Worm (Caenorhabditis elegans) whole organism, L1 larva: Measurements from ENCODE around the gene F10E9.12.
A peak's percentile ranks its signal among the peaks of the same experiment; 100 is the strongest.

Experiments used
- C04F5.9 ChIP-seq: sonication (generic microtip); optimal IDR thresholded peaks from 2 replicates; lab custom pipeline; 2016; ENCODE audit warnings: missing genetic modification characterization, missing compliant biosample characterization
- C34B4.2 ChIP-seq: sonication (generic microtip); optimal IDR thresholded peaks from 2 replicates; lab custom pipeline; 2017; ENCODE audit warnings: mild to moderate bottlenecking, missing genetic modification characterization, missing compliant biosample characterization
- Y116A8C.19 ChIP-seq: sonication (generic microtip); optimal IDR thresholded peaks from 2 replicates; lab custom pipeline; 2016; ENCODE audit warnings: missing compliant biosample characterization, missing genetic modification characterization, borderline replicate concordance
- aha-1 ChIP-seq: fragments of 150-350 bp; optimal IDR thresholded peaks from 2 replicates; lab custom pipeline; 2014; ENCODE audit warnings: missing biosample characterization, missing genetic modification characterization
- alr-1 ChIP-seq: fragments of 200-800 bp; sonication (Bioruptor generic); optimal IDR thresholded peaks from 2 replicates; lab custom pipeline; 2018; ENCODE audit warnings: borderline replicate concordance, mild to moderate bottlenecking, missing genetic modification characterization, missing compliant biosample characterization
- aly-2 ChIP-seq: fragments of 150-350 bp; optimal IDR thresholded peaks from 2 replicates; lab custom pipeline; 2014; ENCODE audit warnings: missing biosample characterization, missing genetic modification characterization
- blmp-1 ChIP-seq: fragments of 150-350 bp; optimal IDR thresholded peaks from 2 replicates; lab custom pipeline; 2014; ENCODE audit warnings: missing biosample characterization, missing genetic modification characterization
- ceh-63 ChIP-seq: fragments of 200-800 bp; sonication (Bioruptor generic); optimal IDR thresholded peaks from 2 replicates; lab custom pipeline; 2018; ENCODE audit warnings: mild to moderate bottlenecking, missing genetic modification characterization, missing compliant biosample characterization
- ceh-82 ChIP-seq, 3 experiments: fragments of 150-350 bp in 1 of 3; sonication (generic microtip) in 2 of 3; optimal IDR thresholded peaks; 2 replicates each; lab custom pipeline; 2014 to 2017; ENCODE audit warnings: missing biosample characterization in 3 of 3, missing genetic modification characterization in 3 of 3
- ceh-90 ChIP-seq: sonication (generic microtip); optimal IDR thresholded peaks from 2 replicates; lab custom pipeline; 2016; ENCODE audit warnings: missing genetic modification characterization, missing compliant biosample characterization
- efl-3 ChIP-seq: fragments of 200-800 bp; sonication (Bioruptor generic); optimal IDR thresholded peaks from 2 replicates; lab custom pipeline; 2018; ENCODE audit warnings: mild to moderate bottlenecking, missing genetic modification characterization, missing compliant biosample characterization
- egl-27 ChIP-seq, 2 experiments: fragments of 150-350 bp in 1 of 2; sonication (generic microtip); optimal IDR thresholded peaks; 3 replicates each; lab custom pipeline; 2017 to 2018; ENCODE audit warnings: missing biosample characterization in 2 of 2, missing genetic modification characterization in 2 of 2, missing genetic modification reagents in 2 of 2
- elt-2 ChIP-seq: sonication (generic microtip); optimal IDR thresholded peaks from 2 replicates; lab custom pipeline; 2016; ENCODE audit warnings: missing genetic modification characterization, mild to moderate bottlenecking, inconsistent platforms, missing compliant biosample characterization, missing genetic modification reagents
- ets-5 ChIP-seq: fragments of 200-800 bp; sonication (Bioruptor generic); IDR thresholded peaks from 2 replicates; pipeline ENCODE4 v1.3.6; 2022; ENCODE audit warnings: missing genetic modification characterization, missing compliant biosample characterization
- fkh-10 ChIP-seq: sonication (generic microtip); optimal IDR thresholded peaks from 2 replicates; lab custom pipeline; 2017; ENCODE audit warnings: missing biosample characterization, missing genetic modification reagents, missing genetic modification characterization
- fkh-4 ChIP-seq: sonication (generic microtip); optimal IDR thresholded peaks from 2 replicates; lab custom pipeline; 2016; ENCODE audit warnings: missing compliant biosample characterization, missing genetic modification characterization, borderline replicate concordance
- fkh-8 ChIP-seq: sonication (generic microtip); optimal IDR thresholded peaks from 2 replicates; lab custom pipeline; 2016; ENCODE audit warnings: mild to moderate bottlenecking, missing genetic modification characterization, missing compliant biosample characterization
- fos-1 ChIP-seq: fragments of 150-350 bp; optimal IDR thresholded peaks from 2 replicates; lab custom pipeline; 2014; ENCODE audit warnings: missing biosample characterization, missing genetic modification characterization
- grh-1 ChIP-seq: fragments of 200-800 bp; sonication (Bioruptor generic); IDR thresholded peaks from 2 replicates; pipeline ENCODE4 v1.3.6; 2022; ENCODE audit warnings: missing genetic modification reagents, missing genetic modification characterization, missing compliant biosample characterization
- irx-1 ChIP-seq: sonication (generic microtip); optimal IDR thresholded peaks from 2 replicates; lab custom pipeline; 2016; ENCODE audit warnings: missing genetic modification characterization, missing compliant biosample characterization
- isw-1 ChIP-seq: fragments of 200-800 bp; sonication (Bioruptor generic); IDR thresholded peaks from 2 replicates; pipeline ENCODE4 v1.3.6; 2022; ENCODE audit warnings: missing genetic modification characterization, missing compliant biosample characterization
- jun-1 ChIP-seq: fragments of 150-350 bp; optimal IDR thresholded peaks from 2 replicates; lab custom pipeline; 2014; ENCODE audit warnings: missing biosample characterization, missing genetic modification reagents, missing genetic modification characterization
- lin-14 ChIP-seq: fragments of 200-800 bp; sonication (Bioruptor generic); optimal IDR thresholded peaks from 2 replicates; lab custom pipeline; 2018; ENCODE audit warnings: mild to moderate bottlenecking, missing genetic modification characterization, moderate library complexity, missing compliant biosample characterization
- lin-39 ChIP-seq: fragments of 150-350 bp; optimal IDR thresholded peaks from 2 replicates; lab custom pipeline; 2014; ENCODE audit warnings: missing biosample characterization, missing genetic modification reagents, missing genetic modification characterization
- lir-3 ChIP-seq: sonication (generic microtip); optimal IDR thresholded peaks from 2 replicates; lab custom pipeline; 2016; ENCODE audit warnings: mild to moderate bottlenecking, missing genetic modification characterization, moderate library complexity, missing compliant biosample characterization; ENCODE audit not compliant: poor library complexity
- mab-9 ChIP-seq: fragments of 200-800 bp; sonication (Bioruptor generic); IDR thresholded peaks from 2 replicates; pipeline ENCODE4 v1.3.6; 2022; ENCODE audit warnings: missing genetic modification reagents, missing genetic modification characterization, missing compliant biosample characterization
- mep-1 ChIP-seq: fragments of 150-350 bp; optimal IDR thresholded peaks from 2 replicates; lab custom pipeline; 2014; ENCODE audit warnings: missing biosample characterization, missing genetic modification characterization
- nhr-11 ChIP-seq: fragments of 150-350 bp; optimal IDR thresholded peaks from 2 replicates; lab custom pipeline; 2014; ENCODE audit warnings: missing biosample characterization, missing genetic modification characterization
- nhr-12 ChIP-seq: sonication (generic microtip); optimal IDR thresholded peaks from 2 replicates; lab custom pipeline; 2017; ENCODE audit warnings: missing biosample characterization, missing genetic modification characterization
- nhr-19 ChIP-seq: fragments of 200-800 bp; sonication (Bioruptor generic); conservative IDR thresholded peaks from 2 replicates; pipeline ENCODE4 v1.3.6; 2022; ENCODE audit warnings: missing genetic modification characterization, missing compliant biosample characterization
- nhr-28 ChIP-seq: fragments of 150-350 bp; optimal IDR thresholded peaks from 2 replicates; lab custom pipeline; 2014; ENCODE audit warnings: missing biosample characterization, missing genetic modification characterization
- nhr-47 ChIP-seq: sonication (generic microtip); optimal IDR thresholded peaks from 2 replicates; lab custom pipeline; 2016; ENCODE audit warnings: mild to moderate bottlenecking, missing genetic modification characterization, moderate library complexity, missing compliant biosample characterization
- nhr-76 ChIP-seq: sonication (generic microtip); optimal IDR thresholded peaks from 2 replicates; lab custom pipeline; 2017; ENCODE audit warnings: missing biosample characterization, missing genetic modification characterization
- pag-3 ChIP-seq: sonication (generic microtip); optimal IDR thresholded peaks from 2 replicates; lab custom pipeline; 2017; ENCODE audit warnings: missing genetic modification characterization, mild to moderate bottlenecking, missing compliant biosample characterization, antibody characterized with exemption, borderline replicate concordance; ENCODE audit not compliant: insufficient read depth
- pqm-1 ChIP-seq: sonication (generic microtip); optimal IDR thresholded peaks from 3 replicates; lab custom pipeline; 2017; ENCODE audit warnings: missing biosample characterization, missing genetic modification characterization
- rnt-1 ChIP-seq: sonication (generic microtip); optimal IDR thresholded peaks from 2 replicates; lab custom pipeline; 2016; ENCODE audit warnings: mild to moderate bottlenecking, missing genetic modification characterization, moderate library complexity, missing compliant biosample characterization
- skn-1 ChIP-seq: fragments of 150-350 bp; optimal IDR thresholded peaks from 2 replicates; lab custom pipeline; 2014; ENCODE audit warnings: missing biosample characterization, missing genetic modification characterization
- snpc-4 ChIP-seq: fragments of 150-350 bp; optimal IDR thresholded peaks from 2 replicates; lab custom pipeline; 2014; ENCODE audit warnings: missing biosample characterization, missing genetic modification characterization
- snu-23 ChIP-seq: sonication (generic microtip); optimal IDR thresholded peaks from 2 replicates; lab custom pipeline; 2016; ENCODE audit warnings: missing genetic modification characterization, missing compliant biosample characterization
- sox-4 ChIP-seq: sonication (generic microtip); optimal IDR thresholded peaks from 2 replicates; lab custom pipeline; 2016; ENCODE audit warnings: missing genetic modification characterization, missing compliant biosample characterization
- sptf-1 ChIP-seq: fragments of 150-350 bp; optimal IDR thresholded peaks from 2 replicates; lab custom pipeline; 2014; ENCODE audit warnings: missing biosample characterization, missing genetic modification characterization
- sup-37 ChIP-seq: fragments of 200-800 bp; sonication (Bioruptor generic); optimal IDR thresholded peaks from 2 replicates; lab custom pipeline; 2018; ENCODE audit warnings: mild to moderate bottlenecking, missing genetic modification characterization, missing compliant biosample characterization
- swsn-7 ChIP-seq: sonication (generic microtip); optimal IDR thresholded peaks from 2 replicates; lab custom pipeline; 2016; ENCODE audit warnings: missing genetic modification characterization, missing compliant biosample characterization
- tbx-2 ChIP-seq: sonication (generic microtip); optimal IDR thresholded peaks from 2 replicates; lab custom pipeline; 2016; ENCODE audit warnings: missing genetic modification characterization, missing compliant biosample characterization
- unc-30 ChIP-seq: sonication (generic microtip); optimal IDR thresholded peaks from 2 replicates; lab custom pipeline; 2017; ENCODE audit warnings: missing biosample characterization, missing genetic modification characterization
- vab-15 ChIP-seq: sonication (generic microtip); optimal IDR thresholded peaks from 2 replicates; lab custom pipeline; 2017; ENCODE audit warnings: missing genotype, mild to moderate bottlenecking, missing genetic modification characterization, missing compliant biosample characterization
- xbp-1 ChIP-seq: sonication (generic microtip); optimal IDR thresholded peaks from 2 replicates; lab custom pipeline; 2016; ENCODE audit warnings: missing genetic modification characterization, missing compliant biosample characterization
- zag-1 ChIP-seq: fragments of 150-350 bp; optimal IDR thresholded peaks from 2 replicates; lab custom pipeline; 2014; ENCODE audit warnings: missing biosample characterization, missing genetic modification characterization

F10E9.12 gene

ce11 chrIII:8356407-8356881, 32.1 kb downstream of the F10E9.12 start (continued):
- TF ChIP-seq fos-1 (tag; lab: Kevin White, UChicago) (peak; percentile 14), nhr-28 (no peak), fkh-8 (tag; lab: Kevin White, UChicago) (peak; percentile 80), pag-3 (no peak), mep-1 (tag; lab: Kevin White, UChicago) (peak; percentile 82), C34B4.2 (tag; lab: Kevin White, UChicago) (no peak), sox-4 (no peak), nhr-19 (GFP tag; lab: Robert Waterston, UW) (peak; percentile 75), blmp-1 (tag; lab: Kevin White, UChicago) (peak; percentile 74), Y116A8C.19 (no peak), jun-1 (tag; lab: Kevin White, UChicago) (peak; percentile 50), swsn-7 (peak; percentile 73), lin-14 (GFP tag; lab: Kevin White, UChicago) (peak; percentile 95), ceh-82 (tag; optimal IDR thresholded peaks at IDR 0.05; lab: Kevin White, UChicago) (peak; percentile 15 to 61 (median 54)), fkh-10 (GFP tag; lab: Kevin White, UChicago) (peak; percentile 68), xbp-1 (peak; percentile 57), nhr-47 (tag; lab: Kevin White, UChicago) (peak; percentile 69), fkh-4 (tag; lab: Kevin White, UChicago) (no peak), isw-1 (GFP tag; lab: Robert Waterston, UW) (peak; percentile 17; the same call in 1 of the 2 replicates), vab-15 (no peak), snpc-4 (tag; lab: Kevin White, UChicago) (peak; percentile 26), ets-5 (no peak), skn-1 (tag; lab: Kevin White, UChicago) (peak; percentile 19), tbx-2 (tag; lab: Kevin White, UChicago) (peak; percentile 74), elt-2 (peak; percentile 2), irx-1 (tag; lab: Kevin White, UChicago) (peak; percentile 53), sptf-1 (tag; lab: Kevin White, UChicago) (no peak), rnt-1 (peak; percentile 65), nhr-11 (tag; lab: Kevin White, UChicago) (no peak), snu-23 (GFP tag; lab: Kevin White, UChicago) (peak; percentile 91), zag-1 (tag; lab: Kevin White, UChicago) (peak; percentile 3), mab-9 (GFP tag; lab: Robert Waterston, UW) (no peak), efl-3 (GFP tag; lab: Kevin White, UChicago) (no peak), aha-1 (tag; lab: Kevin White, UChicago) (no peak), lin-39 (tag; lab: Kevin White, UChicago) (no peak), ceh-90 (tag; lab: Kevin White, UChicago) (no peak), nhr-76 (tag; lab: Kevin White, UChicago) (no peak), aly-2 (peak; percentile 77), pqm-1 (tag; lab: Kevin White, UChicago) (no peak), ceh-63 (no peak), unc-30 (tag; lab: Kevin White, UChicago) (no peak), nhr-12 (tag; lab: Kevin White, UChicago) (no peak), egl-27 (tag; optimal IDR thresholded peaks at IDR 0.05; lab: Kevin White, UChicago) (peak in 1 of 2 experiments; percentile 4), C04F5.9 (tag; lab: Kevin White, UChicago) (peak; percentile 39), sup-37 (no peak), alr-1 (tag; lab: Kevin White, UChicago) (no peak), lir-3 (tag; lab: Kevin White, UChicago) (peak; percentile 63), grh-1 (GFP tag; lab: Robert Waterston, UW) (no peak)
